Fruit fly (Drosophila melanogaster) whole organism, embryonic: Measurements from ENCODE around the gene prtp.

Experiments
- Dfd ChIP-seq, 2 experiments: fragments of >200 bp; optimal IDR thresholded peaks; 2 replicates each; lab custom pipeline; 2017; ENCODE audit warnings: missing biosample characterization in 2 of 2, missing genetic modification characterization in 2 of 2
- Sry-δ ChIP-seq: fragments of 200-800 bp; sonication (Bioruptor generic); optimal IDR thresholded peaks from 2 replicates; lab custom pipeline; 2016; ENCODE audit warnings: missing biosample characterization, missing genetic modification characterization
- bab2 ChIP-seq: fragments of 200-800 bp; sonication (Bioruptor generic); optimal IDR thresholded peaks from 2 replicates; lab custom pipeline; 2016; ENCODE audit warnings: missing biosample characterization, missing genetic modification characterization
- gsb ChIP-seq: fragments of 200-800 bp; sonication (Bioruptor generic); IDR thresholded peaks from 2 replicates; pipeline ENCODE4 v1.3.6; 2022; ENCODE audit warnings: missing biosample characterization, missing genetic modification characterization

dm6 chrX:11715937-11716730, 422 bp upstream of the prtp start:
- TF ChIP-seq bab2: peak; percentile 81
- no peak for TF ChIP-seq Dfd (GFP tag; optimal IDR thresholded peaks at IDR 0.05; lab: Kevin White, UChicago)
- TF ChIP-seq Sry-δ (GFP tag; lab: Kevin White, UChicago): peak; percentile 41
- TF ChIP-seq gsb (GFP tag; lab: Robert Waterston, UW): peak; percentile 73
